Fruit fly (Drosophila melanogaster): ENCODE data around the gene CG16756.

DNA sequence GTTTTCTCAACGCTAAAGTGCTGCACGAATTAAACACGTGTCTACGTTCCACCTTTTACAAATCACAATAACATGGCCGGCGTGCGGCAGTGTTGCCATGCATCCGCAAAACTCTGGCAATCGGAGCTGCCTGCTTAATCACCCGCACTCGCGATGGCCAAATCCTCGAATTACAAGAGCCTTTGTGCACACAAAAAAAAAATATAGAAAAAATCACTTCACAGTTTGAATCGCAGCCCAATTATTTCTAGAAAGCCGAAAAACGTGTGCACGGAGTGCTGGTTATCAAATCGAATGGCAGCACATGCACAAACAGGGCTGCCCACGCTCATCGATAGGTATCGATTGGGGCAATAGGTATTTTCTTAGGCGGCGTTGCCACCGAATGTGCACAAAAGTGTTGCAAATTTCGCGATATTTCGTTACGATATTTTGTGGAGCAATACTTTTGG lies 6.7 kb upstream of the CG16756 start, which contains the start of gene spoon:
- TF ChIP-seq CG32121 (GFP tag; IDR thresholded peaks at IDR 0.05) = no peak
- TF ChIP-seq Ets98B (GFP tag; IDR thresholded peaks at IDR 0.05) = no peak; the same call in 1 of the 2 replicates
- TF ChIP-seq CG12605 (GFP tag; IDR thresholded peaks at IDR 0.05) = no peak
- TF ChIP-seq CG34367 (tag; optimal IDR thresholded peaks at IDR 0.05) = no peak
- no peak for TF ChIP-seq Snoo (tag; optimal IDR thresholded peaks at IDR 0.05)
- no peak for TF ChIP-seq rn (GFP tag; IDR thresholded peaks at IDR 0.05)
- no peak for TF ChIP-seq CG14655 (GFP tag; optimal IDR thresholded peaks at IDR 0.05)
